Fruit fly (Drosophila melanogaster): ENCODE measurements around the gene CG42331.

CG42331 gene

dm6 chr3R:24787042-24787565 is 15.1 kb downstream of the CG42331 start, which contains the start of gene CG5805 (continued):
- TF ChIP-seq Mes4 (GFP tag; optimal IDR thresholded peaks at IDR 0.05) (peak; percentile 75), ind (GFP tag; optimal IDR thresholded peaks at IDR 0.05) (peak; percentile 62), Bteb2 (GFP tag; optimal IDR thresholded peaks at IDR 0.05) (peak; percentile 82), Ravus (GFP tag; IDR thresholded peaks at IDR 0.05) (no peak; the same call in 1 of the 2 replicates), CG11398 (GFP tag; optimal IDR thresholded peaks at IDR 0.05) (peak; percentile 73), Adf1 (GFP tag; IDR thresholded peaks at IDR 0.05) (peak; percentile 56; the same call in 1 of the 2 replicates), Lim3 (GFP tag; IDR thresholded peaks at IDR 0.05) (no peak), fd96Cb (tag; optimal IDR thresholded peaks at IDR 0.05) (peak; percentile 62), exex (tag; optimal IDR thresholded peaks at IDR 0.05) (peak; percentile 56), maf-S (GFP tag; optimal IDR thresholded peaks at IDR 0.05) (peak; percentile 65), lbe (GFP tag; optimal IDR thresholded peaks at IDR 0.05) (no peak), GATAe (GFP tag; conservative IDR thresholded peaks at IDR 0.05) (peak; percentile 60), Ets97D (GFP tag; optimal IDR thresholded peaks at IDR 0.05) (peak; percentile 99), Poxn (GFP tag; IDR thresholded peaks at IDR 0.05) (no peak), Elba2 (GFP tag; optimal IDR thresholded peaks at IDR 0.05) (peak; percentile 81), vnd (GFP tag; IDR thresholded peaks at IDR 0.05; ENCODE audit: partially characterized antibody) (no peak), fd64A (GFP tag; optimal IDR thresholded peaks at IDR 0.05) (peak; percentile 73), ato (GFP tag; IDR thresholded peaks at IDR 0.05; ENCODE audit: partially characterized antibody) (no peak), Nf-YA (GFP tag; IDR thresholded peaks at IDR 0.05) (peak; percentile 76), zfh2 (GFP tag; optimal IDR thresholded peaks at IDR 0.05) (peak; percentile 61), Lpt (GFP tag; optimal IDR thresholded peaks at IDR 0.05) (no peak), CG8924 (tag; optimal IDR thresholded peaks at IDR 0.05) (peak; percentile 47), fd3F (GFP tag; optimal IDR thresholded peaks at IDR 0.05) (peak; percentile 80), CG12219 (GFP tag; optimal IDR thresholded peaks at IDR 0.05) (peak; percentile 79), CG34376 (GFP tag; optimal IDR thresholded peaks at IDR 0.05) (peak; percentile 91), sima (GFP tag; optimal IDR thresholded peaks at IDR 0.05) (peak; percentile 7), schlank (tag; optimal IDR thresholded peaks at IDR 0.05) (peak; percentile 62), CG10959 (GFP tag; IDR thresholded peaks at IDR 0.05) (peak; percentile 53), her (GFP tag; optimal IDR thresholded peaks at IDR 0.05) (peak; percentile 41), CG3163 (GFP tag; optimal IDR thresholded peaks at IDR 0.05) (peak; percentile 85), ewg (GFP tag; optimal IDR thresholded peaks at IDR 0.05) (peak; percentile 83), Xrp1 (GFP tag; IDR thresholded peaks at IDR 0.05) (no peak), CG4730 (GFP tag; IDR thresholded peaks at IDR 0.05) (peak; percentile 50; the same call in 1 of the 2 replicates), CG18764 (GFP tag; optimal IDR thresholded peaks at IDR 0.05) (peak; percentile 75), HLHmδ (GFP tag; optimal IDR thresholded peaks at IDR 0.05) (no peak), CG4707 (GFP tag; optimal IDR thresholded peaks at IDR 0.05) (peak; percentile 70), Sox100B (GFP tag; optimal IDR thresholded peaks at IDR 0.05) (no peak), Optix (GFP tag; IDR thresholded peaks at IDR 0.05) (peak; percentile 71; the same call in 2 of the 3 replicates), phol (tag; optimal IDR thresholded peaks at IDR 0.05) (peak; percentile 88), ash1 (GFP tag; optimal IDR thresholded peaks at IDR 0.05) (peak; percentile 82), Dek (tag; optimal IDR thresholded peaks at IDR 0.05) (peak; percentile 72), CG9215 (GFP tag; IDR thresholded peaks at IDR 0.05) (peak; percentile 55), CG3407 (GFP tag; optimal IDR thresholded peaks at IDR 0.05) (peak; percentile 79), slp2 (GFP tag; optimal IDR thresholded peaks at IDR 0.05) (peak; percentile 58), CG6689 (GFP tag; IDR thresholded peaks at IDR 0.05) (peak; percentile 70), sqz (GFP tag; optimal IDR thresholded peaks at IDR 0.05) (no peak), CG10147 (GFP tag; optimal IDR thresholded peaks at IDR 0.05) (peak; percentile 80), CG2889 (GFP tag; IDR thresholded peaks at IDR 0.05) (peak; percentile 67), CG14965 (GFP tag; optimal IDR thresholded peaks at IDR 0.05; ENCODE audit: borderline replicate concordance) (peak; percentile 8), CG9876 (GFP tag; optimal IDR thresholded peaks at IDR 0.05) (peak; percentile 74), Abd-B (GFP tag; optimal IDR thresholded peaks at IDR 0.05) (peak; percentile 57)
